Worm (Caenorhabditis elegans): ENCODE measurements around the gene ctl-1.
"Not testable (repeated sequence)": the region's sequence is repeated elsewhere in the genome, so short reads cannot be mapped to it uniquely, and the experiment has no call there.

Gene ctl-1

DNA sequence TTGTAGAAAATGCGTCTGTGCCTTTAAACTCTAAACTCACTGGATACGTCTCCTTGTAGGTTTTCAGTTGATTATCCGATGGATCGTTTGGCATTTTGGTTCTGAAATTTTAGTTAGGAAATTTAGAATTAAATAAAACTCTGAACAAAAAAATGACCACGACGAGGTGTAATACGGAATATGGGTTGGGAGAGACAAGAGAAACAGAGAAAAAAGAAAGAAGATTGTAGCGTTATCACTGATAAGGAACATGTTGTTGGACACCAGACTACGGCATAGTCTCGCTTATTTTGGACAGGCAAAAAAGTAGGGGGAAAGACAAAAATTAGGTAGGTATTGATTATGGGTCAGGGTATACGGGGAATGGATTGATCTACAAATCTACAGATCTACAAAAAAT lies at the start of gene ctl-1:
TSS of gene ctl-1 (minus strand) at position 101 of the 400 bp plus-strand sequence.
- not testable (repeated sequence) for TF ChIP-seq ama-1 (optimal IDR thresholded peaks at IDR 0.05); ztf-4 (tag; optimal IDR thresholded peaks at IDR 0.05); ZK546.5 (tag; optimal IDR thresholded peaks at IDR 0.05)

DNA sequence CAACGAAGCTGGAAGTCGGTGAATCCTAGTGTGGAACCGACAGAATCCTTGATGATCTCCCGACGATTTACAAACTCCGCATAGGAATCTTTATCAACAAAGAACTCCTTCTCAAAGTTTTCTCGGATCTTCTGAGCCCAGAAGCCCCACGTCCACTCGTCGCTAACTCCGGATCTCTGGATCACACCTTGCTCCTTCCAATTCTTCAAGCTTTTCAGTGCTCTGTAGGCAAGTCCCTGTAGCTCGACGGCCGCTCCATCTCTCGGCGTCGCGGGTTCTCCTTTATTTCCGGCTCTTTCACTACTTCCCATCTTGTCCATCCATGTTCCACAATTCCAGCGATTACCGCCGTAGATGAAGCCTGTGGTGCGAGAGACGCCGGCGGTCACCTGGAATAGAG lies 45.3 kb upstream of the ctl-1 start:
- TF ChIP-seq F13H6.1 (tag; optimal IDR thresholded peaks at IDR 0.05): no peak
- no peak for TF ChIP-seq elt-1 (tag; optimal IDR thresholded peaks at IDR 0.05)
- no peak for TF ChIP-seq lsy-2 (tag; optimal IDR thresholded peaks at IDR 0.05)
- no peak for TF ChIP-seq nhr-21 (tag; optimal IDR thresholded peaks at IDR 0.05)
- no peak for TF ChIP-seq skn-1 (tag; optimal IDR thresholded peaks at IDR 0.05)
- TF ChIP-seq elt-3 (tag; optimal IDR thresholded peaks at IDR 0.05): no peak
- no peak for TF ChIP-seq snpc-4 (tag; optimal IDR thresholded peaks at IDR 0.05)
- TF ChIP-seq C34F6.9 (tag; optimal IDR thresholded peaks at IDR 0.05): no peak
- TF ChIP-seq dmd-4 (tag; optimal IDR thresholded peaks at IDR 0.05): no peak
- TF ChIP-seq egl-27 (tag; optimal IDR thresholded peaks at IDR 0.05): no peak
- no peak for TF ChIP-seq nhr-11 (tag; optimal IDR thresholded peaks at IDR 0.05)
- TF ChIP-seq blmp-1 (tag; optimal IDR thresholded peaks at IDR 0.05; ENCODE audit: insufficient read depth): no peak

DNA sequence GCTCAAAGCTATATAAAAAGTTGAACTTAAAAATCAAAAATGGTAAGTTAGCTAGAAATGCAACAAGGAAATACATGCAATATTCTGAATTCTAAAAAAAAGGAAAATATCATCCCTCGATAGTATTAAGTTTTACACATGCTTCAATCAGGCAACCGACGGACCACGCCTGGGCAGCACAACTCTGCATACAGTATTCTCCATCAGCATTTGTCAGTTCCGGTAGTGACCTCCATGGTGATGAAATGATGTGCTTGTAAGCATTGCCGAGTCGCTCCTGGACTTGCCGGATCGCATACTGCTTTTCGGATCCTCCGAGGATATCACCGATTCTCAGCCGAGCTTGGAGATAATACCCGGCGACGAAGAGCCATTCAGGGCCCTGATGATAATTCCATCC lies 44.7 kb upstream of the ctl-1 start:
- TF ChIP-seq ztf-11 (tag; optimal IDR thresholded peaks at IDR 0.05) (no peak), lsy-2 (tag; optimal IDR thresholded peaks at IDR 0.05) (peak in 1 of 2 experiments; percentile 15), zag-1 (tag; optimal IDR thresholded peaks at IDR 0.05) (no peak), dmd-4 (tag; optimal IDR thresholded peaks at IDR 0.05) (no peak), elt-3 (tag; optimal IDR thresholded peaks at IDR 0.05) (no peak), sma-3 (GFP tag; optimal IDR thresholded peaks at IDR 0.05) (no peak)

DNA sequence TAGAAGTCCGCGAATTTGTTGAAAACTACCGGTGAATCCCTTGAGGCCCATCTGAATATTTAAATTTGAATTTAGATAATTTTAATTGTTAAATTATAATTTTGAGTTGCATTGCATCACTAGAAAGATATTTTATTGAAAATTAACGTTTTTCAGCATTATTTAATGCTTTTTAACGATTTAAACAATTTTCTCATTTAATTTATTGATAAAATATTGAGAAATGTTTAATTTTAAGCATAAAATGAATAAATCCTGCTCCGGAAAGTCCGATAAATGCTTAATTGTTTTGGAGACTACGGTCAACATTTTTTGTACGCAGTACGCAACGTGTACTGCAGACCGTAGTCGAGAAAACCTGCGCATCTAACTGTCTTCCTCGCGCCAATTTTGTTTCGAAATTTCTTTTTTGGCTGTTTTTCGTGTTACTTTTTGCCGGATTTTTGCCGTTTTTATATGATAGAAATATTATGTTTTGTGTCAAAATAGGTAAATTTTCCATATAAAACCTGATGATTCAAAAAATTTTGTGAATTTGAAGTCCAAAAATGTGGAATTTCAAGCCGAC lies 43.4 kb upstream of the ctl-1 start, which contains the start of the genes Y54G11A.17, lin-7 and elof-1:
TSS of gene Y54G11A.17 (minus strand) at position 51 of the 568 bp plus-strand sequence.
TSS of gene lin-7 (minus strand) at position 51 of the 568 bp plus-strand sequence.
TSS of gene elof-1 (plus strand) at position 383 of the 568 bp plus-strand sequence.
- TF ChIP-seq nhr-129 (tag; optimal IDR thresholded peaks at IDR 0.05) (peak; percentile 94), alr-1 (tag; optimal IDR thresholded peaks at IDR 0.05) (no peak), zag-1 (tag; optimal IDR thresholded peaks at IDR 0.05) (peak; percentile 48), peb-1 (tag; optimal IDR thresholded peaks at IDR 0.05) (no peak), nhr-25 (tag; optimal IDR thresholded peaks at IDR 0.05) (peak; percentile 70), mdl-1 (tag; optimal IDR thresholded peaks at IDR 0.05) (peak in 1 of 2 experiments; percentile 30), ama-1 (optimal IDR thresholded peaks at IDR 0.05) (peak; percentile 89), nhr-12 (tag; optimal IDR thresholded peaks at IDR 0.05) (no peak), nhr-11 (tag; optimal IDR thresholded peaks at IDR 0.05) (no peak), snpc-4 (tag; optimal IDR thresholded peaks at IDR 0.05) (peak; percentile 86), nhr-77 (tag; optimal IDR thresholded peaks at IDR 0.05) (peak; percentile 49), ZK546.5 (tag; optimal IDR thresholded peaks at IDR 0.05) (peak; percentile 94), fos-1 (tag; optimal IDR thresholded peaks at IDR 0.05) (peak; percentile 76), nhr-23 (tag; optimal IDR thresholded peaks at IDR 0.05) (no peak), elt-1 (tag; optimal IDR thresholded peaks at IDR 0.05) (no peak), dmd-4 (tag; optimal IDR thresholded peaks at IDR 0.05) (no peak), mab-5 (tag; optimal IDR thresholded peaks at IDR 0.05) (peak; percentile 36), nhr-237 (tag; optimal IDR thresholded peaks at IDR 0.05) (no peak), C34F6.9 (tag; optimal IDR thresholded peaks at IDR 0.05) (peak; percentile 96), ztf-1 (GFP tag; conservative IDR thresholded peaks at IDR 0.05) (no peak), crh-2 (tag; optimal IDR thresholded peaks at IDR 0.05) (peak; percentile 91), elt-3 (tag; optimal IDR thresholded peaks at IDR 0.05) (no peak), egl-27 (tag; optimal IDR thresholded peaks at IDR 0.05) (peak; percentile 68), nhr-6 (tag; optimal IDR thresholded peaks at IDR 0.05) (peak; percentile 61), ceh-16 (tag; optimal IDR thresholded peaks at IDR 0.05) (no peak), R02D3.7 (tag; optimal IDR thresholded peaks at IDR 0.05) (no peak), aly-2 (tag; optimal IDR thresholded peaks at IDR 0.05) (no peak), Y55F3AM.14 (GFP tag; optimal IDR thresholded peaks at IDR 0.05) (peak; percentile 2), nhr-10 (tag; optimal IDR thresholded peaks at IDR 0.05) (no peak), unc-62 (GFP tag; optimal IDR thresholded peaks at IDR 0.05) (no peak), blmp-1 (tag; optimal IDR thresholded peaks at IDR 0.05; ENCODE audit: insufficient read depth) (peak; percentile 14), skn-1 (tag; optimal IDR thresholded peaks at IDR 0.05) (peak; percentile 3), sem-4 (tag; optimal IDR thresholded peaks at IDR 0.05) (peak; percentile 54), sma-9 (GFP tag; optimal IDR thresholded peaks at IDR 0.05) (peak; percentile 64), sma-9 (tag; optimal IDR thresholded peaks at IDR 0.05) (no peak), F13H6.1 (tag; optimal IDR thresholded peaks at IDR 0.05) (peak; percentile 66), ztf-11 (tag; optimal IDR thresholded peaks at IDR 0.05) (no peak), ztf-4 (tag; optimal IDR thresholded peaks at IDR 0.05) (peak; percentile 70), lsy-2 (tag; optimal IDR thresholded peaks at IDR 0.05) (peak; percentile 99 to 100), lin-39 (tag; optimal IDR thresholded peaks at IDR 0.05) (no peak), gmeb-1 (tag; optimal IDR thresholded peaks at IDR 0.05) (peak; percentile 80), sma-3 (GFP tag; optimal IDR thresholded peaks at IDR 0.05) (peak; percentile 83), lin-13 (GFP tag; optimal IDR thresholded peaks at IDR 0.05) (peak; percentile 87), lin-11 (tag; optimal IDR thresholded peaks at IDR 0.05) (peak; percentile 95)
